Worm (Caenorhabditis elegans) whole organism, midembryonic: ENCODE results near the gene lep-2.

Experiments used
- T22C8.4 ChIP-seq: fragments of 200-800 bp; sonication (Bioruptor generic); IDR thresholded peaks from 2 replicates; pipeline ENCODE4 v1.3.6; 2022; ENCODE audit warnings: missing genetic modification characterization, missing compliant biosample characterization
- cog-1 ChIP-seq: sonication (generic microtip); optimal IDR thresholded peaks from 2 replicates; lab custom pipeline; 2016; ENCODE audit warnings: missing genetic modification characterization, missing compliant biosample characterization
- flt-1 ChIP-seq: fragments of 200-800 bp; sonication (Bioruptor generic); IDR thresholded peaks from 2 replicates; pipeline ENCODE4 v1.3.6; 2022; ENCODE audit warnings: missing genetic modification characterization, missing compliant biosample characterization
- klf-2 ChIP-seq: fragments of 200-800 bp; sonication (Bioruptor generic); conservative IDR thresholded peaks from 2 replicates; pipeline ENCODE4 v1.3.6; 2022; ENCODE audit warnings: missing genetic modification reagents, missing genetic modification characterization, missing compliant biosample characterization
- ref-1 ChIP-seq: fragments of 200-800 bp; sonication (Bioruptor generic); conservative IDR thresholded peaks from 2 replicates; pipeline ENCODE4 v1.3.6; 2022; ENCODE audit warnings: missing genetic modification reagents, missing genetic modification characterization, missing compliant biosample characterization
- ztf-23 ChIP-seq: fragments of 200-800 bp; sonication (Bioruptor generic); IDR thresholded peaks from 2 replicates; pipeline ENCODE4 v1.3.6; 2022; ENCODE audit warnings: missing genetic modification reagents, missing genetic modification characterization, missing compliant biosample characterization
- ztf-29 ChIP-seq: fragments of 200-800 bp; sonication (Bioruptor generic); IDR thresholded peaks from 2 replicates; pipeline ENCODE4 v1.3.6; 2022; ENCODE audit warnings: missing genetic modification reagents, missing genetic modification characterization, missing compliant biosample characterization

DNA sequence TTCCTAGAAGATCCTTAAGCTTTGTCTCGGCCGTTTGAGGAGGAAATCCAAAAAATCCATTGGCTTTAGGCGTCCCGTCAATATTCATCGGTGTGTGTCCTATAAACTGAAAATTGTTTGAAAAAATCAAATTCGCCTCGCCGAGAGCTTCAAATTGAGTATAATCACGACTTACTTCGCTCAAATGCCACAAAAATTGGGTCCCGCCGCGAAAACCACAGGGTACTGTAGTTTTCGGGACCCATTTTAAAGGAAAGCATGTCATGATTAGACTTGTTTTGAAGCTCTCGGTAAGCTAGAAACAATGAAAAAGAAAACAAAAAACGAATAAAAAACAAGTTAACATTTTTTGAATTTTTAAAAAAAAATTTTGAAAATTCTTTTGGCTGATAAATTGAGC is 1.7 kb upstream of the lep-2 start, which contains the start of gene egrh-2:
- TF ChIP-seq klf-2, result no peak
- TF ChIP-seq ztf-23 (GFP tag; lab: Robert Waterston, UW), result no peak
- TF ChIP-seq cog-1 (tag; lab: Kevin White, UChicago), result no peak
- TF ChIP-seq flt-1, result no peak
- no peak for TF ChIP-seq T22C8.4 (GFP tag; lab: Robert Waterston, UW)
- TF ChIP-seq ztf-29, result no peak
- TF ChIP-seq ref-1 (GFP tag; lab: Robert Waterston, UW), result no peak
